Worm (Caenorhabditis elegans) whole organism, L3 larva: Measurements from ENCODE around the gene vav-1.
"Not testable (repeated sequence)": the region's sequence is repeated elsewhere in the genome, so short reads cannot be mapped to it uniquely, and the experiment has no call there.

Experiments
- R02D3.7 ChIP-seq: fragments of 150-350 bp; optimal IDR thresholded peaks from 2 replicates; lab custom pipeline; 2014; ENCODE audit warnings: missing biosample characterization, missing genetic modification characterization
- aly-2 ChIP-seq: fragments of 150-350 bp; optimal IDR thresholded peaks from 2 replicates; lab custom pipeline; 2014; ENCODE audit warnings: missing biosample characterization, missing genetic modification characterization
- ceh-16 ChIP-seq: sonication (generic microtip); optimal IDR thresholded peaks from 2 replicates; lab custom pipeline; 2017; ENCODE audit warnings: missing biosample characterization, missing genetic modification characterization
- ceh-82 ChIP-seq: fragments of 150-350 bp; optimal IDR thresholded peaks from 2 replicates; lab custom pipeline; 2014; ENCODE audit warnings: missing biosample characterization, missing genetic modification characterization
- ceh-9 ChIP-seq: sonication (generic microtip); optimal IDR thresholded peaks from 2 replicates; lab custom pipeline; 2018; ENCODE audit warnings: missing biosample characterization, missing genetic modification characterization
- daf-12 ChIP-seq: fragments of 150-350 bp; optimal IDR thresholded peaks from 2 replicates; lab custom pipeline; 2014; ENCODE audit warnings: missing biosample characterization, missing genetic modification reagents, missing genetic modification characterization
- egl-27 ChIP-seq: sonication (generic microtip); optimal IDR thresholded peaks from 4 replicates; lab custom pipeline; 2017; ENCODE audit warnings: missing biosample characterization, missing genetic modification reagents, missing genetic modification characterization
- egl-5 ChIP-seq: fragments of 150-350 bp; optimal IDR thresholded peaks from 2 replicates; lab custom pipeline; 2017; ENCODE audit warnings: missing biosample characterization, missing genetic modification reagents, missing genetic modification characterization, inconsistent platforms
- elt-2 ChIP-seq: sonication (generic microtip); optimal IDR thresholded peaks from 2 replicates; lab custom pipeline; 2016; ENCODE audit warnings: missing genetic modification reagents, mild to moderate bottlenecking, missing genetic modification characterization, missing compliant biosample characterization
- elt-3 ChIP-seq, 3 experiments: fragments of 150-350 bp in 1 of 3; sonication (generic microtip) in 2 of 3; optimal IDR thresholded peaks; 2 replicates in 2 of 3; 4 replicates in 1 of 3; lab custom pipeline; 2014 to 2017; ENCODE audit warnings: missing biosample characterization in 3 of 3, missing genetic modification characterization in 3 of 3
- eor-1 ChIP-seq, 2 experiments: fragments of 150-350 bp; optimal IDR thresholded peaks; 2 replicates each; lab custom pipeline; 2014 to 2018; ENCODE audit warnings: missing biosample characterization in 2 of 2, missing genetic modification characterization in 2 of 2
- fkh-10 ChIP-seq: sonication (generic microtip); optimal IDR thresholded peaks from 2 replicates; lab custom pipeline; 2017; ENCODE audit warnings: missing biosample characterization, missing genetic modification reagents, missing genetic modification characterization
- fos-1 ChIP-seq: fragments of 150-350 bp; optimal IDR thresholded peaks from 2 replicates; lab custom pipeline; 2014; ENCODE audit warnings: missing biosample characterization, missing genetic modification characterization
- hmg-11 ChIP-seq: sonication (generic microtip); optimal IDR thresholded peaks from 2 replicates; lab custom pipeline; 2016; ENCODE audit warnings: missing genetic modification characterization, missing compliant biosample characterization
- jun-1 ChIP-seq: fragments of 150-350 bp; optimal IDR thresholded peaks from 2 replicates; lab custom pipeline; 2014; ENCODE audit warnings: missing biosample characterization, missing genetic modification reagents, missing genetic modification characterization
- lin-15B ChIP-seq: fragments of 150-350 bp; optimal IDR thresholded peaks from 2 replicates; lab custom pipeline; 2014; ENCODE audit warnings: missing biosample characterization, missing genetic modification characterization
- lin-39 ChIP-seq: fragments of 150-350 bp; optimal IDR thresholded peaks from 2 replicates; lab custom pipeline; 2018; ENCODE audit warnings: missing biosample characterization, missing genetic modification reagents, missing genetic modification characterization
- lsy-12 ChIP-seq: sonication (generic microtip); optimal IDR thresholded peaks from 2 replicates; lab custom pipeline; 2016; ENCODE audit warnings: mild to moderate bottlenecking, missing genetic modification characterization, missing compliant biosample characterization
- mdl-1 ChIP-seq: fragments of 150-350 bp; optimal IDR thresholded peaks from 2 replicates; lab custom pipeline; 2014; ENCODE audit warnings: missing biosample characterization, missing genetic modification characterization
- nhr-12 ChIP-seq: fragments of 150-350 bp; optimal IDR thresholded peaks from 2 replicates; lab custom pipeline; 2014; ENCODE audit warnings: missing biosample characterization, missing genetic modification characterization
- nhr-23 ChIP-seq: fragments of 150-350 bp; optimal IDR thresholded peaks from 2 replicates; lab custom pipeline; 2014; ENCODE audit warnings: missing biosample characterization, missing genetic modification reagents, missing genetic modification characterization
- nhr-25 ChIP-seq: sonication (generic microtip); optimal IDR thresholded peaks from 2 replicates; lab custom pipeline; 2017; ENCODE audit warnings: missing biosample characterization, missing genetic modification characterization
- nhr-28 ChIP-seq: fragments of 150-350 bp; optimal IDR thresholded peaks from 2 replicates; lab custom pipeline; 2014; ENCODE audit warnings: missing biosample characterization, missing genetic modification characterization
- nhr-43 ChIP-seq: sonication (generic microtip); optimal IDR thresholded peaks from 2 replicates; lab custom pipeline; 2016; ENCODE audit warnings: mild to moderate bottlenecking, missing genetic modification characterization, missing compliant biosample characterization; ENCODE audit not compliant: poor library complexity, severe bottlenecking
- nhr-67 ChIP-seq: fragments of 150-350 bp; optimal IDR thresholded peaks from 2 replicates; lab custom pipeline; 2014; ENCODE audit warnings: missing biosample characterization, missing genetic modification characterization
- nhr-76 ChIP-seq: fragments of 150-350 bp; sonication (generic microtip); optimal IDR thresholded peaks from 5 replicates; lab custom pipeline; 2014; ENCODE audit warnings: missing biosample characterization, missing genetic modification characterization
- nhr-77 ChIP-seq: fragments of 150-350 bp; optimal IDR thresholded peaks from 2 replicates; lab custom pipeline; 2014; ENCODE audit warnings: missing biosample characterization, missing genetic modification characterization
- pha-4 ChIP-seq: fragments of 150-350 bp; optimal IDR thresholded peaks from 2 replicates; lab custom pipeline; 2014; ENCODE audit warnings: missing biosample characterization, missing genetic modification reagents, missing genetic modification characterization
- pqm-1 ChIP-seq: fragments of 150-350 bp; optimal IDR thresholded peaks from 2 replicates; lab custom pipeline; 2017; ENCODE audit warnings: missing biosample characterization, missing genetic modification characterization, inconsistent platforms
- skn-1 ChIP-seq: fragments of 150-350 bp; optimal IDR thresholded peaks from 2 replicates; lab custom pipeline; 2014; ENCODE audit warnings: missing biosample characterization, missing genetic modification characterization
- snpc-4 ChIP-seq: fragments of 150-350 bp; optimal IDR thresholded peaks from 2 replicates; lab custom pipeline; 2014; ENCODE audit warnings: missing biosample characterization, missing genetic modification characterization
- tbx-2 ChIP-seq: sonication (generic microtip); optimal IDR thresholded peaks from 2 replicates; lab custom pipeline; 2016; ENCODE audit warnings: mild to moderate bottlenecking, missing genetic modification characterization, missing compliant biosample characterization
- unc-39 ChIP-seq: sonication (generic microtip); optimal IDR thresholded peaks from 4 replicates; lab custom pipeline; 2017; ENCODE audit warnings: missing biosample characterization, missing genetic modification characterization
- unc-62 ChIP-seq: fragments of 150-350 bp; sonication (generic microtip); optimal IDR thresholded peaks from 4 replicates; lab custom pipeline; 2014; ENCODE audit warnings: missing biosample characterization, missing genetic modification reagents, missing genetic modification characterization
- zag-1 ChIP-seq: fragments of 150-350 bp; optimal IDR thresholded peaks from 2 replicates; lab custom pipeline; 2014; ENCODE audit warnings: missing biosample characterization, missing genetic modification characterization

Gene vav-1

ce11 chrX:9203468-9203867, 28.5 kb downstream of the vav-1 start, which contains the start of gene crb-3:
Gene crb-3, plus strand, starts transcription at chrX:9203768.
- TF ChIP-seq pha-4, mdl-1, egl-5 (tag; lab: Kevin White, UChicago): not testable (repeated sequence)

ce11 chrX:9195375-9196098, 36.4 kb downstream of the vav-1 start:
- TF ChIP-seq lin-39 (no peak), ceh-9 (tag; lab: Kevin White, UChicago) (no peak), nhr-28 (tag; lab: Kevin White, UChicago) (no peak), nhr-76 (tag; lab: Kevin White, UChicago) (no peak), nhr-12 (no peak), egl-27 (tag; lab: Kevin White, UChicago) (no peak), daf-12 (tag; lab: Kevin White, UChicago) (no peak), egl-5 (tag; lab: Kevin White, UChicago) (no peak), unc-39 (no peak), nhr-25 (tag; lab: Kevin White, UChicago) (no peak), tbx-2 (tag; lab: Kevin White, UChicago) (no peak), pqm-1 (no peak)

ce11 chrX:9194081-9194480, 37.9 kb downstream of the vav-1 start:
- TF ChIP-seq elt-3 (tag; optimal IDR thresholded peaks at IDR 0.05; lab: Kevin White, UChicago), result no peak
- no peak for TF ChIP-seq skn-1
- no peak for TF ChIP-seq ceh-82 (tag; lab: Kevin White, UChicago)
- TF ChIP-seq lin-39, result no peak
- no peak for TF ChIP-seq mdl-1 (tag; lab: Kevin White, UChicago)
- no peak for TF ChIP-seq nhr-43 (tag; lab: Kevin White, UChicago)
- TF ChIP-seq hmg-11 (tag; lab: Kevin White, UChicago), result no peak
- no peak for TF ChIP-seq lsy-12 (tag; lab: Kevin White, UChicago)
- TF ChIP-seq fkh-10 (GFP tag; lab: Kevin White, UChicago), result no peak
- TF ChIP-seq ceh-9 (tag; lab: Kevin White, UChicago), result no peak
- TF ChIP-seq snpc-4 (tag; lab: Kevin White, UChicago), result no peak
- TF ChIP-seq zag-1 (tag; lab: Kevin White, UChicago), result no peak
- no peak for TF ChIP-seq nhr-67 (tag; lab: Kevin White, UChicago)
- no peak for TF ChIP-seq fos-1
- TF ChIP-seq nhr-28 (tag; lab: Kevin White, UChicago), result no peak
- TF ChIP-seq ceh-16, result no peak
- TF ChIP-seq R02D3.7 (tag; lab: Kevin White, UChicago), result no peak
- TF ChIP-seq elt-2 (tag; lab: Kevin White, UChicago), result no peak
- no peak for TF ChIP-seq nhr-77 (tag; lab: Kevin White, UChicago)
- TF ChIP-seq eor-1 (tag; optimal IDR thresholded peaks at IDR 0.05; lab: Kevin White, UChicago), result no peak

- TF ChIP-seq hmg-11 (tag; lab: Kevin White, UChicago) (no peak), lin-39 (no peak), pha-4 (tag; lab: Kevin White, UChicago) (no peak), pqm-1 (no peak), unc-62 (no peak), nhr-12 (no peak), elt-2 (tag; lab: Kevin White, UChicago) (no peak), nhr-25 (tag; lab: Kevin White, UChicago) (no peak), nhr-43 (tag; lab: Kevin White, UChicago) (no peak), nhr-23 (tag; lab: Kevin White, UChicago) (no peak), elt-3 (tag; optimal IDR thresholded peaks at IDR 0.05; lab: Kevin White, UChicago) (no peak), ceh-9 (tag; lab: Kevin White, UChicago) (no peak), aly-2 (tag; lab: Kevin White, UChicago) (no peak), unc-39 (no peak), jun-1 (tag; lab: Kevin White, UChicago) (no peak), lin-15B (no peak)
- TF ChIP-seq, all 47 proteins: peak for 0
Observed at ce11 chrX:9191795-9192494, 40.0 kb downstream of the vav-1 start, which contains the start of gene Y81B9A.1. Gene Y81B9A.1, plus strand, starts transcription at chrX:9192444.
